Worm (Caenorhabditis elegans): ENCODE measurements around the gene col-2.

ce11 chrIV:10078003-10078402 lies 7.2 kb downstream of the col-2 start:
- TF ChIP-seq unc-62 (GFP tag; optimal IDR thresholded peaks at IDR 0.05) (no peak), lag-1 (GFP tag; IDR thresholded peaks at IDR 0.05) (no peak), K11D2.4 (GFP tag; IDR thresholded peaks at IDR 0.05) (no peak), egl-44 (GFP tag; IDR thresholded peaks at IDR 0.05) (no peak), pha-4 (tag; optimal IDR thresholded peaks at IDR 0.05) (no peak), snpc-4 (GFP tag; optimal IDR thresholded peaks at IDR 0.05) (no peak), snpc-4 (tag; optimal IDR thresholded peaks at IDR 0.05) (no peak), hlh-26 (GFP tag; conservative IDR thresholded peaks at IDR 0.05) (no peak), nfyb-1 (GFP tag; IDR thresholded peaks at IDR 0.05) (no peak), nfya-1 (tag; optimal IDR thresholded peaks at IDR 0.05; ENCODE audit: borderline replicate concordance, insufficient read depth) (no peak), C17E4.6 (GFP tag; IDR thresholded peaks at IDR 0.05) (no peak), F55B11.4 (tag; optimal IDR thresholded peaks at IDR 0.05; ENCODE audit: borderline replicate concordance, insufficient read depth) (no peak)

Data from whole organism, young adult.